Fruit fly (Drosophila melanogaster) whole organism, embryonic: ENCODE data around the gene Pisd.

Experiments used
- Abd-B ChIP-seq: fragments of 200-800 bp; sonication (Bioruptor generic); optimal IDR thresholded peaks from 2 replicates; lab custom pipeline; 2018; ENCODE audit warnings: missing biosample characterization, mild to moderate bottlenecking, missing genetic modification characterization, moderate library complexity
- B-H2 ChIP-seq: fragments of 200-800 bp; sonication (Bioruptor generic); optimal IDR thresholded peaks from 2 replicates; lab custom pipeline; 2018; ENCODE audit warnings: missing biosample characterization, mild to moderate bottlenecking, missing genetic modification characterization
- BEAF-32 ChIP-seq: fragments of 200-800 bp; sonication (Bioruptor generic); optimal IDR thresholded peaks from 3 replicates; lab custom pipeline; 2017; ENCODE audit warnings: missing biosample characterization, missing genetic modification characterization, mild to moderate bottlenecking, moderate library complexity, missing genetic modification reagents
- CG10267 ChIP-seq: fragments of 200-800 bp; sonication (Bioruptor generic); optimal IDR thresholded peaks from 2 replicates; lab custom pipeline; 2018; ENCODE audit warnings: missing biosample characterization, mild to moderate bottlenecking, missing genetic modification characterization, moderate library complexity
- CG10462 ChIP-seq: fragments of 200-800 bp; sonication (Bioruptor generic); optimal IDR thresholded peaks from 2 replicates; lab custom pipeline; 2016; ENCODE audit warnings: missing biosample characterization, missing genetic modification characterization
- CG12155 ChIP-seq: fragments of 200-800 bp; sonication (Bioruptor generic); optimal IDR thresholded peaks from 3 replicates; lab custom pipeline; 2016; ENCODE audit warnings: missing biosample characterization, missing genetic modification characterization
- CG12236 ChIP-seq: fragments of 200-800 bp; sonication (Bioruptor generic); optimal IDR thresholded peaks from 2 replicates; lab custom pipeline; 2016; ENCODE audit warnings: missing biosample characterization, missing genetic modification characterization
- CG12299 ChIP-seq: fragments of 200-800 bp; sonication (Bioruptor generic); optimal IDR thresholded peaks from 2 replicates; lab custom pipeline; 2018; ENCODE audit warnings: missing biosample characterization, mild to moderate bottlenecking, missing genetic modification characterization
- CG12744 ChIP-seq: fragments of 200-800 bp; sonication (Bioruptor generic); optimal IDR thresholded peaks from 2 replicates; lab custom pipeline; 2016; ENCODE audit warnings: missing biosample characterization, missing genetic modification characterization
- CG12769 ChIP-seq: fragments of 200-800 bp; sonication (Bioruptor generic); optimal IDR thresholded peaks from 2 replicates; lab custom pipeline; 2019; ENCODE audit warnings: missing biosample characterization, mild to moderate bottlenecking, missing genetic modification characterization, moderate library complexity
- CG17359 ChIP-seq: fragments of 200-800 bp; sonication (Bioruptor generic); optimal IDR thresholded peaks from 3 replicates; lab custom pipeline; 2018; ENCODE audit warnings: missing biosample characterization, mild to moderate bottlenecking, missing genetic modification characterization, moderate library complexity
- CG2129 ChIP-seq: fragments of 200-800 bp; sonication (Bioruptor generic); IDR thresholded peaks from 2 replicates; pipeline ENCODE4 v1.3.6; 2022; ENCODE audit warnings: missing biosample characterization, missing genetic modification characterization; ENCODE audit not compliant: partially characterized antibody
- CG30431 ChIP-seq: fragments of 200-800 bp; sonication (Bioruptor generic); optimal IDR thresholded peaks from 2 replicates; lab custom pipeline; 2017; ENCODE audit warnings: missing biosample characterization, missing genetic modification characterization
- CG43689 ChIP-seq: fragments of 200-800 bp; sonication (Bioruptor generic); IDR thresholded peaks from 2 replicates; pipeline ENCODE4 v1.3.6; 2022; ENCODE audit warnings: missing biosample characterization, missing genetic modification characterization
- CG6791 ChIP-seq: fragments of 200-800 bp; sonication (Bioruptor generic); IDR thresholded peaks from 3 replicates; pipeline ENCODE4 v1.3.6; 2022; ENCODE audit warnings: missing biosample characterization, missing genetic modification characterization; ENCODE audit not compliant: partially characterized antibody
- CG7963 ChIP-seq: fragments of 200-800 bp; sonication (Bioruptor generic); IDR thresholded peaks from 3 replicates; pipeline ENCODE4 v1.3.6; 2022; ENCODE audit warnings: missing biosample characterization, missing genetic modification characterization; ENCODE audit not compliant: partially characterized antibody
- CG8281 ChIP-seq: fragments of 200-800 bp; sonication (Bioruptor generic); optimal IDR thresholded peaks from 2 replicates; lab custom pipeline; 2018; ENCODE audit warnings: missing biosample characterization, mild to moderate bottlenecking, missing genetic modification characterization, moderate library complexity
- CG8944 ChIP-seq: fragments of 200-800 bp; sonication (Bioruptor generic); optimal IDR thresholded peaks from 3 replicates; lab custom pipeline; 2016; ENCODE audit warnings: missing biosample characterization, missing genetic modification characterization
- CG9932 ChIP-seq: fragments of 200-800 bp; sonication (Bioruptor generic); IDR thresholded peaks from 2 replicates; pipeline ENCODE4 v1.3.6; 2022; ENCODE audit warnings: missing biosample characterization, missing genetic modification characterization
- CTCF ChIP-seq: fragments of 200-800 bp; sonication (Bioruptor generic); optimal IDR thresholded peaks from 2 replicates; lab custom pipeline; 2017; ENCODE audit warnings: missing biosample characterization, mild to moderate bottlenecking, missing genetic modification characterization, moderate library complexity
- D19B ChIP-seq: fragments of 200-800 bp; sonication (Bioruptor generic); optimal IDR thresholded peaks from 2 replicates; lab custom pipeline; 2017; ENCODE audit warnings: missing biosample characterization, mild to moderate bottlenecking, missing genetic modification characterization
- E2f1 ChIP-seq: fragments of 200-800 bp; sonication (Bioruptor generic); IDR thresholded peaks from 2 replicates; pipeline ENCODE4 v1.3.6; 2022; ENCODE audit warnings: missing biosample characterization, missing genetic modification characterization
- Eip74EF ChIP-seq, 2 experiments: fragments of 200-800 bp in 1 of 2; fragments of >200 bp in 1 of 2; sonication (Bioruptor generic) in 1 of 2; optimal IDR thresholded peaks; 2 replicates each; lab custom pipeline; 2017 to 2019; ENCODE audit warnings: missing biosample characterization in 2 of 2, missing genetic modification characterization in 2 of 2, mild to moderate bottlenecking in 1 of 2, moderate library complexity in 1 of 2
- H2.0 ChIP-seq: fragments of 200-800 bp; sonication (Bioruptor generic); IDR thresholded peaks from 2 replicates; pipeline ENCODE4 v1.3.6; 2022; ENCODE audit warnings: missing biosample characterization, missing genetic modification characterization
- Hey ChIP-seq: fragments of 200-800 bp; sonication (Bioruptor generic); optimal IDR thresholded peaks from 3 replicates; lab custom pipeline; 2018; ENCODE audit warnings: missing biosample characterization, mild to moderate bottlenecking, missing genetic modification characterization
- Lim3 ChIP-seq: fragments of 200-800 bp; sonication (Bioruptor generic); IDR thresholded peaks from 2 replicates; pipeline ENCODE4 v1.3.6; 2022; ENCODE audit warnings: missing biosample characterization, missing genetic modification characterization
- NC2β ChIP-seq: fragments of 200-800 bp; sonication (Bioruptor generic); optimal IDR thresholded peaks from 2 replicates; lab custom pipeline; 2016; ENCODE audit warnings: missing biosample characterization, missing genetic modification characterization
- Nf-YC ChIP-seq: fragments of 200-800 bp; optimal IDR thresholded peaks from 3 replicates; lab custom pipeline; 2019; ENCODE audit warnings: missing biosample characterization, mild to moderate bottlenecking, missing genetic modification characterization, moderate library complexity
- Scr ChIP-seq: fragments of 200-800 bp; sonication (Bioruptor generic); IDR thresholded peaks from 2 replicates; pipeline ENCODE4 v1.3.6; 2022; ENCODE audit warnings: missing biosample characterization, missing genetic modification characterization; ENCODE audit not compliant: partially characterized antibody
- Six4 ChIP-seq: fragments of 200-800 bp; sonication (Bioruptor generic); optimal IDR thresholded peaks from 2 replicates; lab custom pipeline; 2016; ENCODE audit warnings: missing biosample characterization, missing genetic modification characterization
- ap ChIP-seq: fragments of 200-800 bp; sonication (Bioruptor generic); IDR thresholded peaks from 2 replicates; pipeline ENCODE4 v1.3.6; 2022; ENCODE audit warnings: missing biosample characterization, missing genetic modification characterization
- chinmo ChIP-seq: fragments of 200-800 bp; sonication (Bioruptor generic); IDR thresholded peaks from 4 replicates; pipeline ENCODE4 v1.3.6; 2022; ENCODE audit warnings: missing biosample characterization, missing genetic modification characterization; ENCODE audit not compliant: partially characterized antibody
- crol ChIP-seq: fragments of 200-800 bp; sonication (Bioruptor generic); IDR thresholded peaks from 2 replicates; pipeline ENCODE4 v1.3.6; 2022; ENCODE audit warnings: missing biosample characterization, missing genetic modification characterization
- disco-r ChIP-seq: fragments of 200-800 bp; sonication (Bioruptor generic); optimal IDR thresholded peaks from 2 replicates; lab custom pipeline; 2016; ENCODE audit warnings: missing biosample characterization, missing genetic modification characterization
- dpn ChIP-seq, 2 experiments: fragments of 200-800 bp; sonication (Bioruptor generic); optimal IDR thresholded peaks; 3 replicates each; lab custom pipeline; 2016; ENCODE audit warnings: missing biosample characterization in 2 of 2, missing genetic modification characterization in 2 of 2
- fd3F ChIP-seq: fragments of 200-800 bp; sonication (Bioruptor generic); optimal IDR thresholded peaks from 2 replicates; lab custom pipeline; 2018; ENCODE audit warnings: missing biosample characterization, mild to moderate bottlenecking, missing genetic modification characterization, moderate library complexity
- gcm2 ChIP-seq: fragments of 200-800 bp; sonication (Bioruptor generic); optimal IDR thresholded peaks from 2 replicates; lab custom pipeline; 2016; ENCODE audit warnings: missing biosample characterization, missing genetic modification characterization
- grau ChIP-seq: fragments of 200-800 bp; optimal IDR thresholded peaks from 3 replicates; lab custom pipeline; 2019; ENCODE audit warnings: missing biosample characterization, mild to moderate bottlenecking, missing genetic modification characterization, moderate library complexity
- hbn ChIP-seq: fragments of 200-800 bp; sonication (Bioruptor generic); IDR thresholded peaks from 2 replicates; pipeline ENCODE4 v1.3.6; 2022; ENCODE audit warnings: missing biosample characterization, missing genetic modification characterization; ENCODE audit not compliant: partially characterized antibody
- ken ChIP-seq: fragments of 200-800 bp; sonication (Bioruptor generic); IDR thresholded peaks from 3 replicates; pipeline ENCODE4 v1.3.6; 2022; ENCODE audit warnings: missing biosample characterization, missing genetic modification characterization
- lov ChIP-seq, 2 experiments: fragments of 200-800 bp in 1 of 2; fragments of >200 bp in 1 of 2; sonication (Bioruptor generic) in 1 of 2; IDR thresholded peaks in 1 of 2; optimal IDR thresholded peaks in 1 of 2; 2 replicates in 1 of 2; 3 replicates in 1 of 2; pipeline versions ENCODE4 v1.3.6 to Lab custom; 2017 to 2022; ENCODE audit warnings: missing biosample characterization in 1 of 2, missing genetic modification characterization in 1 of 2
- org-1 ChIP-seq: fragments of 200-800 bp; sonication (Bioruptor generic); optimal IDR thresholded peaks from 2 replicates; lab custom pipeline; 2017; ENCODE audit warnings: missing biosample characterization, missing genetic modification characterization
- p53 ChIP-seq: fragments of 200-800 bp; sonication (Bioruptor generic); optimal IDR thresholded peaks from 2 replicates; lab custom pipeline; 2016; ENCODE audit warnings: missing biosample characterization, missing genetic modification characterization
- pan ChIP-seq, 4 experiments: fragments of >200 bp in 3 of 4; fragments of 200-800 bp in 1 of 4; sonication (Bioruptor generic) in 1 of 4; optimal IDR thresholded peaks in 3 of 4; IDR thresholded peaks in 1 of 4; 2 replicates each; pipeline versions ENCODE4 v1.3.6 to Lab custom; 2017 to 2022; ENCODE audit warnings: missing biosample characterization in 2 of 4, missing genetic modification characterization in 2 of 4, mixed read lengths in 1 of 4
- pb ChIP-seq: fragments of 200-800 bp; sonication (Bioruptor generic); optimal IDR thresholded peaks from 3 replicates; lab custom pipeline; 2016; ENCODE audit warnings: missing biosample characterization, missing genetic modification characterization
- ro ChIP-seq: fragments of 200-800 bp; sonication (Bioruptor generic); IDR thresholded peaks from 2 replicates; pipeline ENCODE4 v1.3.6; 2022; ENCODE audit warnings: missing biosample characterization, missing genetic modification characterization
- stc ChIP-seq: fragments of 200-800 bp; sonication (Bioruptor generic); IDR thresholded peaks from 2 replicates; pipeline ENCODE4 v1.3.6; 2022; ENCODE audit warnings: missing biosample characterization, missing genetic modification characterization
- tio ChIP-seq: fragments of 200-800 bp; sonication (Bioruptor generic); optimal IDR thresholded peaks from 2 replicates; lab custom pipeline; 2017; ENCODE audit warnings: missing biosample characterization, missing genetic modification characterization, inconsistent platforms
- trh ChIP-seq: fragments of 200-800 bp; sonication (Bioruptor generic); optimal IDR thresholded peaks from 2 replicates; lab custom pipeline; 2016; ENCODE audit warnings: missing biosample characterization, missing genetic modification characterization
- usp ChIP-seq: fragments of >200 bp; optimal IDR thresholded peaks from 2 replicates; lab custom pipeline; 2017; ENCODE audit warnings: missing biosample characterization, missing genetic modification characterization
- yki ChIP-seq: fragments of >200 bp; optimal IDR thresholded peaks from 3 replicates; lab custom pipeline; 2018

The Pisd gene

dm6 chr3R:24091653-24092052, 41.1 kb downstream of the Pisd start:
- TF ChIP-seq BEAF-32 (no peak), disco-r (GFP tag; lab: Kevin White, UChicago) (no peak), CG10462 (GFP tag; lab: Kevin White, UChicago) (no peak), B-H2 (GFP tag; lab: Kevin White, UChicago) (no peak), crol (GFP tag; lab: Robert Waterston, UW) (no peak), Six4 (GFP tag; lab: Kevin White, UChicago) (no peak), hbn (no peak), CG9932 (GFP tag; lab: Robert Waterston, UW) (0 out of 2 replicates have a peak, but pooled peaks have one; percentile 16), CG12744 (GFP tag; lab: Kevin White, UChicago) (no peak), E2f1 (GFP tag; lab: Robert Waterston, UW) (no peak), lov (optimal IDR thresholded peaks at IDR 0.05; lab: Kevin White, UChicago) (no peak), lov (GFP tag; IDR thresholded peaks at IDR 0.05; lab: Robert Waterston, UW) (no peak), CG12299 (no peak), org-1 (GFP tag; lab: Kevin White, UChicago) (no peak), CG12155 (GFP tag; lab: Kevin White, UChicago) (no peak), CG8944 (GFP tag; lab: Kevin White, UChicago) (no peak), CG30431 (no peak), p53 (no peak), trh (GFP tag; lab: Kevin White, UChicago) (no peak), NC2β (GFP tag; lab: Kevin White, UChicago) (no peak), CG12236 (GFP tag; lab: Kevin White, UChicago) (no peak), fd3F (no peak), stc (GFP tag; lab: Robert Waterston, UW) (0 out of 2 replicates have a peak, but pooled peaks have one; percentile 23), grau (tag; lab: Kevin White, UChicago) (peak; percentile 11), pb (no peak), CG6791 (GFP tag; lab: Robert Waterston, UW) (no peak), Nf-YC (tag; lab: Kevin White, UChicago) (no peak), Scr (GFP tag; lab: Robert Waterston, UW) (no peak), tio (no peak), H2.0 (GFP tag; lab: Robert Waterston, UW) (no peak), CG8281 (tag; lab: Kevin White, UChicago) (no peak), yki (lab: Kevin White, UChicago) (no peak), dpn (GFP tag; optimal IDR thresholded peaks at IDR 0.05; lab: Kevin White, UChicago) (no peak), Hey (no peak), CG43689 (GFP tag; lab: Robert Waterston, UW) (no peak), Abd-B (GFP tag; lab: Kevin White, UChicago) (no peak), pan (optimal IDR thresholded peaks at IDR 0.05; lab: Kevin White, UChicago) (no peak), pan (GFP tag; optimal IDR thresholded peaks at IDR 0.05 in 1 of 2, IDR thresholded peaks at IDR 0.05 in 1 of 2) (no peak), ap (GFP tag; lab: Robert Waterston, UW) (no peak), ken (GFP tag; lab: Robert Waterston, UW) (no peak), D19B (no peak), Lim3 (GFP tag; lab: Robert Waterston, UW) (no peak), CG12769 (peak; percentile 6), usp (GFP tag; lab: Kevin White, UChicago) (no peak), gcm2 (GFP tag; lab: Kevin White, UChicago) (no peak), CG10267 (tag; lab: Kevin White, UChicago) (no peak), CG7963 (GFP tag; lab: Robert Waterston, UW) (no peak), Eip74EF (GFP tag; optimal IDR thresholded peaks at IDR 0.05; lab: Kevin White, UChicago) (no peak), CTCF (GFP tag; lab: Kevin White, UChicago) (no peak), CG2129 (GFP tag; lab: Robert Waterston, UW) (no peak), CG17359 (tag; lab: Kevin White, UChicago) (peak; percentile 7), ro (no peak), chinmo (no peak)
